Worm (Caenorhabditis elegans) whole organism, L3 larva: Measurements from ENCODE around the gene Y55F3AM.9.
A peak's percentile ranks its signal among the peaks of the same experiment; 100 is the strongest.

Experiments used
- ZK546.5 ChIP-seq: sonication (generic microtip); optimal IDR thresholded peaks from 2 replicates; lab custom pipeline; 2017; ENCODE audit warnings: missing biosample characterization, missing genetic modification characterization
- aly-2 ChIP-seq: fragments of 150-350 bp; optimal IDR thresholded peaks from 2 replicates; lab custom pipeline; 2014; ENCODE audit warnings: missing biosample characterization, missing genetic modification characterization
- ama-1 ChIP-seq: fragments of 150-350 bp; optimal IDR thresholded peaks from 2 replicates; lab custom pipeline; 2018
- ceh-28 ChIP-seq: fragments of 150-350 bp; optimal IDR thresholded peaks from 2 replicates; lab custom pipeline; 2014; ENCODE audit warnings: missing biosample characterization, missing genetic modification reagents, missing genetic modification characterization
- ceh-82 ChIP-seq: fragments of 150-350 bp; optimal IDR thresholded peaks from 2 replicates; lab custom pipeline; 2014; ENCODE audit warnings: missing biosample characterization, missing genetic modification characterization
- daf-12 ChIP-seq: fragments of 150-350 bp; optimal IDR thresholded peaks from 2 replicates; lab custom pipeline; 2014; ENCODE audit warnings: missing biosample characterization, missing genetic modification reagents, missing genetic modification characterization
- egl-27 ChIP-seq: sonication (generic microtip); optimal IDR thresholded peaks from 4 replicates; lab custom pipeline; 2017; ENCODE audit warnings: missing biosample characterization, missing genetic modification reagents, missing genetic modification characterization
- egl-5 ChIP-seq: fragments of 150-350 bp; optimal IDR thresholded peaks from 2 replicates; lab custom pipeline; 2017; ENCODE audit warnings: missing biosample characterization, missing genetic modification reagents, missing genetic modification characterization, inconsistent platforms
- elt-2 ChIP-seq: sonication (generic microtip); optimal IDR thresholded peaks from 2 replicates; lab custom pipeline; 2016; ENCODE audit warnings: missing genetic modification reagents, mild to moderate bottlenecking, missing genetic modification characterization, missing compliant biosample characterization
- elt-3 ChIP-seq, 3 experiments: fragments of 150-350 bp in 1 of 3; sonication (generic microtip) in 2 of 3; optimal IDR thresholded peaks; 2 replicates in 2 of 3; 4 replicates in 1 of 3; lab custom pipeline; 2014 to 2017; ENCODE audit warnings: missing biosample characterization in 3 of 3, missing genetic modification characterization in 3 of 3
- fkh-10 ChIP-seq: sonication (generic microtip); optimal IDR thresholded peaks from 2 replicates; lab custom pipeline; 2017; ENCODE audit warnings: missing biosample characterization, missing genetic modification reagents, missing genetic modification characterization
- fos-1 ChIP-seq: fragments of 150-350 bp; optimal IDR thresholded peaks from 2 replicates; lab custom pipeline; 2014; ENCODE audit warnings: missing biosample characterization, missing genetic modification characterization
- hmg-11 ChIP-seq: sonication (generic microtip); optimal IDR thresholded peaks from 2 replicates; lab custom pipeline; 2016; ENCODE audit warnings: missing genetic modification characterization, missing compliant biosample characterization
- lin-15B ChIP-seq: fragments of 150-350 bp; optimal IDR thresholded peaks from 2 replicates; lab custom pipeline; 2014; ENCODE audit warnings: missing biosample characterization, missing genetic modification characterization
- lin-39 ChIP-seq: fragments of 150-350 bp; optimal IDR thresholded peaks from 2 replicates; lab custom pipeline; 2018; ENCODE audit warnings: missing biosample characterization, missing genetic modification reagents, missing genetic modification characterization
- lsy-12 ChIP-seq: sonication (generic microtip); optimal IDR thresholded peaks from 2 replicates; lab custom pipeline; 2016; ENCODE audit warnings: mild to moderate bottlenecking, missing genetic modification characterization, missing compliant biosample characterization
- mml-1 ChIP-seq: fragments of 150-350 bp; sonication (generic microtip); optimal IDR thresholded peaks from 3 replicates; lab custom pipeline; 2014; ENCODE audit warnings: missing biosample characterization, missing genetic modification characterization
- nhr-12 ChIP-seq: fragments of 150-350 bp; optimal IDR thresholded peaks from 2 replicates; lab custom pipeline; 2014; ENCODE audit warnings: missing biosample characterization, missing genetic modification characterization
- nhr-23 ChIP-seq: fragments of 150-350 bp; optimal IDR thresholded peaks from 2 replicates; lab custom pipeline; 2014; ENCODE audit warnings: missing biosample characterization, missing genetic modification reagents, missing genetic modification characterization
- nhr-25 ChIP-seq: sonication (generic microtip); optimal IDR thresholded peaks from 2 replicates; lab custom pipeline; 2017; ENCODE audit warnings: missing biosample characterization, missing genetic modification characterization
- nhr-28 ChIP-seq: fragments of 150-350 bp; optimal IDR thresholded peaks from 2 replicates; lab custom pipeline; 2014; ENCODE audit warnings: missing biosample characterization, missing genetic modification characterization
- nhr-77 ChIP-seq: fragments of 150-350 bp; optimal IDR thresholded peaks from 2 replicates; lab custom pipeline; 2014; ENCODE audit warnings: missing biosample characterization, missing genetic modification characterization
- sea-2 ChIP-seq: fragments of 150-350 bp; sonication (generic microtip); optimal IDR thresholded peaks from 4 replicates; lab custom pipeline; 2014; ENCODE audit warnings: missing biosample characterization, missing genetic modification reagents, missing genetic modification characterization
- skn-1 ChIP-seq: fragments of 150-350 bp; optimal IDR thresholded peaks from 2 replicates; lab custom pipeline; 2014; ENCODE audit warnings: missing biosample characterization, missing genetic modification characterization
- snpc-4 ChIP-seq: fragments of 150-350 bp; optimal IDR thresholded peaks from 2 replicates; lab custom pipeline; 2014; ENCODE audit warnings: missing biosample characterization, missing genetic modification characterization
- unc-39 ChIP-seq: sonication (generic microtip); optimal IDR thresholded peaks from 4 replicates; lab custom pipeline; 2017; ENCODE audit warnings: missing biosample characterization, missing genetic modification characterization
- unc-62 ChIP-seq: fragments of 150-350 bp; sonication (generic microtip); optimal IDR thresholded peaks from 4 replicates; lab custom pipeline; 2014; ENCODE audit warnings: missing biosample characterization, missing genetic modification reagents, missing genetic modification characterization
- zag-1 ChIP-seq: fragments of 150-350 bp; optimal IDR thresholded peaks from 2 replicates; lab custom pipeline; 2014; ENCODE audit warnings: missing biosample characterization, missing genetic modification characterization
- ztf-11 ChIP-seq: fragments of 150-350 bp; optimal IDR thresholded peaks from 2 replicates; lab custom pipeline; 2014; ENCODE audit warnings: missing biosample characterization, missing genetic modification characterization
- ztf-4 ChIP-seq: fragments of 150-350 bp; optimal IDR thresholded peaks from 2 replicates; lab custom pipeline; 2014; ENCODE audit warnings: missing biosample characterization, missing genetic modification characterization

Y55F3AM.9 gene

ce11 chrIV:990352-990751 lies 19.2 kb downstream of the Y55F3AM.9 start, which contains the start of gene egrh-2:
TSS of gene egrh-2 (minus strand) at chrIV:990452.
- TF ChIP-seq nhr-25 = no peak
- no peak for TF ChIP-seq lin-39 (tag; lab: Kevin White, UChicago)
- no peak for TF ChIP-seq nhr-77 (tag; lab: Kevin White, UChicago)
- no peak for TF ChIP-seq nhr-28 (tag; lab: Kevin White, UChicago)
- no peak for TF ChIP-seq lsy-12
- TF ChIP-seq, all 47 proteins: peak for 0

ce11 chrIV:983558-983957 lies 26.0 kb downstream of the Y55F3AM.9 start:
- TF ChIP-seq ceh-28 (tag; lab: Kevin White, UChicago) (peak; percentile 99), aly-2 (tag; lab: Kevin White, UChicago) (no peak)

ce11 chrIV:978309-978708 lies 31.2 kb downstream of the Y55F3AM.9 start:
- TF ChIP-seq ceh-28 (tag; lab: Kevin White, UChicago) = peak; percentile 90
- TF ChIP-seq, all 47 proteins: peak for 1; not testable (repeated sequence) for 46

ce11 chrIV:977793-978192 lies 31.7 kb downstream of the Y55F3AM.9 start:
- TF ChIP-seq ceh-28 (tag; lab: Kevin White, UChicago) = peak; percentile 98

ce11 chrIV:976372-976771 lies 33.2 kb downstream of the Y55F3AM.9 start:
- peak; percentile 55 for TF ChIP-seq elt-2
- no peak for TF ChIP-seq nhr-77 (tag; lab: Kevin White, UChicago)

ce11 chrIV:972811-973428 lies 36.6 kb downstream of the Y55F3AM.9 start:
- no peak for TF ChIP-seq mml-1 (tag; lab: Kevin White, UChicago)
- peak; percentile 87 for TF ChIP-seq ceh-28 (tag; lab: Kevin White, UChicago)

ce11 chrIV:972401-972800 lies 37.1 kb downstream of the Y55F3AM.9 start:
- no peak for TF ChIP-seq zag-1
- no peak for TF ChIP-seq egl-27 (tag; lab: Kevin White, UChicago)
- TF ChIP-seq sea-2 (GFP tag; lab: Kevin White, UChicago) = no peak
- no peak for TF ChIP-seq snpc-4 (tag; lab: Kevin White, UChicago)
- no peak for TF ChIP-seq daf-12 (tag; lab: Kevin White, UChicago)
- no peak for TF ChIP-seq unc-39 (tag; lab: Kevin White, UChicago)
- TF ChIP-seq nhr-12 = no peak
- TF ChIP-seq lsy-12 = no peak
- TF ChIP-seq elt-2 = no peak
- TF ChIP-seq unc-62 (GFP tag; lab: Kevin White, UChicago) = no peak

ce11 chrIV:971122-971521 lies 38.4 kb downstream of the Y55F3AM.9 start:
- no peak for TF ChIP-seq aly-2 (tag; lab: Kevin White, UChicago)
- TF ChIP-seq egl-5 (tag; lab: Kevin White, UChicago) = no peak
- no peak for TF ChIP-seq daf-12 (tag; lab: Kevin White, UChicago)
- no peak for TF ChIP-seq mml-1 (tag; lab: Kevin White, UChicago)
- no peak for TF ChIP-seq fkh-10 (GFP tag; lab: Kevin White, UChicago)
- no peak for TF ChIP-seq ZK546.5 (tag; lab: Kevin White, UChicago)
- TF ChIP-seq ceh-28 (tag; lab: Kevin White, UChicago) = no peak
- TF ChIP-seq fos-1 (tag; lab: Kevin White, UChicago) = no peak
- no peak for TF ChIP-seq ztf-11
- no peak for TF ChIP-seq ceh-82 (tag; lab: Kevin White, UChicago)
- no peak for TF ChIP-seq elt-3 (tag; optimal IDR thresholded peaks at IDR 0.05; lab: Kevin White, UChicago)
- no peak for TF ChIP-seq skn-1 (tag; lab: Kevin White, UChicago)
- TF ChIP-seq ztf-4 (tag; lab: Kevin White, UChicago) = no peak
- no peak for TF ChIP-seq hmg-11 (tag; lab: Kevin White, UChicago)
- no peak for TF ChIP-seq lin-15B
- TF ChIP-seq nhr-23 = no peak
- no peak for TF ChIP-seq elt-2
- TF ChIP-seq ama-1 = no peak
- TF ChIP-seq, all 47 proteins: peak for 0
